Fruit fly (Drosophila melanogaster) whole organism, embryonic: Measurements from ENCODE around the gene sing.

ENCODE experiments used
- B-H1 ChIP-seq: fragments of 200-800 bp; sonication (Bioruptor generic); IDR thresholded peaks from 3 replicates; pipeline ENCODE4 v1.3.6; 2022; ENCODE audit warnings: missing biosample characterization, missing genetic modification characterization
- CG1024 ChIP-seq: fragments of 200-800 bp; sonication (Bioruptor generic); IDR thresholded peaks from 2 replicates; pipeline ENCODE4 v1.3.6; 2022; ENCODE audit warnings: missing biosample characterization, missing genetic modification characterization
- CG11696 ChIP-seq: fragments of 200-800 bp; sonication (Bioruptor generic); IDR thresholded peaks from 2 replicates; pipeline ENCODE4 v1.3.6; 2022; ENCODE audit warnings: missing biosample characterization, missing genetic modification characterization
- CG12071 ChIP-seq: fragments of 200-800 bp; sonication (Bioruptor generic); optimal IDR thresholded peaks from 3 replicates; lab custom pipeline; 2018; ENCODE audit warnings: missing biosample characterization, mild to moderate bottlenecking, missing genetic modification characterization
- CG12299 ChIP-seq: fragments of 200-800 bp; sonication (Bioruptor generic); optimal IDR thresholded peaks from 2 replicates; lab custom pipeline; 2018; ENCODE audit warnings: missing biosample characterization, mild to moderate bottlenecking, missing genetic modification characterization
- CG12942 ChIP-seq: fragments of 200-800 bp; sonication (Bioruptor generic); optimal IDR thresholded peaks from 3 replicates; lab custom pipeline; 2016; ENCODE audit warnings: missing biosample characterization, missing genetic modification characterization
- CG16863 ChIP-seq: fragments of 200-800 bp; sonication (Bioruptor generic); optimal IDR thresholded peaks from 3 replicates; lab custom pipeline; 2016; ENCODE audit warnings: missing biosample characterization, missing genetic modification characterization
- CG17802 ChIP-seq: fragments of 200-800 bp; sonication (Bioruptor generic); optimal IDR thresholded peaks from 2 replicates; lab custom pipeline; 2018; ENCODE audit warnings: missing biosample characterization, mild to moderate bottlenecking, missing genetic modification characterization, moderate library complexity
- CG18262 ChIP-seq: fragments of 200-800 bp; optimal IDR thresholded peaks from 3 replicates; lab custom pipeline; 2019; ENCODE audit warnings: missing biosample characterization, mild to moderate bottlenecking, missing genetic modification characterization, moderate library complexity
- CG1832 ChIP-seq: fragments of 200-800 bp; sonication (Bioruptor generic); optimal IDR thresholded peaks from 2 replicates; lab custom pipeline; 2017; ENCODE audit warnings: missing biosample characterization, mild to moderate bottlenecking, missing genetic modification characterization, inconsistent platforms
- CG43689 ChIP-seq: fragments of 200-800 bp; sonication (Bioruptor generic); IDR thresholded peaks from 2 replicates; pipeline ENCODE4 v1.3.6; 2022; ENCODE audit warnings: missing biosample characterization, missing genetic modification characterization
- CG4404 ChIP-seq: fragments of 200-800 bp; sonication (Bioruptor generic); IDR thresholded peaks from 2 replicates; pipeline ENCODE4 v1.3.6; 2022; ENCODE audit warnings: missing biosample characterization, missing genetic modification characterization
- CG4424 ChIP-seq: fragments of 200-800 bp; sonication (Bioruptor generic); optimal IDR thresholded peaks from 3 replicates; lab custom pipeline; 2016; ENCODE audit warnings: missing biosample characterization, missing genetic modification characterization
- CG6813 ChIP-seq: fragments of 200-800 bp; sonication (Bioruptor generic); optimal IDR thresholded peaks from 2 replicates; lab custom pipeline; 2017; ENCODE audit warnings: missing biosample characterization, missing genetic modification characterization, mild to moderate bottlenecking, moderate library complexity, missing genetic modification reagents
- CG7745 ChIP-seq: fragments of 200-800 bp; sonication (Bioruptor generic); optimal IDR thresholded peaks from 2 replicates; lab custom pipeline; 2018; ENCODE audit warnings: missing biosample characterization, mild to moderate bottlenecking, missing genetic modification characterization, moderate library complexity
- CG8478 ChIP-seq: fragments of >200 bp; optimal IDR thresholded peaks from 2 replicates; lab custom pipeline; 2018
- CG8924 ChIP-seq: fragments of 200-800 bp; optimal IDR thresholded peaks from 3 replicates; lab custom pipeline; 2019; ENCODE audit warnings: missing biosample characterization, mild to moderate bottlenecking, missing genetic modification characterization, moderate library complexity
- CG9215 ChIP-seq: fragments of 200-800 bp; sonication (Bioruptor generic); IDR thresholded peaks from 2 replicates; pipeline ENCODE4 v1.3.6; 2022; ENCODE audit warnings: missing biosample characterization, missing genetic modification characterization
- Dp ChIP-seq: fragments of 200-800 bp; sonication (Bioruptor generic); optimal IDR thresholded peaks from 2 replicates; lab custom pipeline; 2018; ENCODE audit warnings: missing biosample characterization, mild to moderate bottlenecking, missing genetic modification characterization, moderate library complexity
- HLH4C ChIP-seq: fragments of 200-800 bp; sonication (Bioruptor generic); IDR thresholded peaks from 3 replicates; pipeline ENCODE4 v1.3.6; 2022; ENCODE audit warnings: missing biosample characterization, missing genetic modification characterization; ENCODE audit not compliant: partially characterized antibody
- HLH54F ChIP-seq: fragments of 200-800 bp; sonication (Bioruptor generic); optimal IDR thresholded peaks from 3 replicates; lab custom pipeline; 2016; ENCODE audit warnings: missing biosample characterization, missing genetic modification characterization
- Hr3 ChIP-seq: fragments of 200-800 bp; sonication (Bioruptor generic); optimal IDR thresholded peaks from 3 replicates; lab custom pipeline; 2016; ENCODE audit warnings: missing biosample characterization, missing genetic modification characterization
- Hr51 ChIP-seq, 2 experiments: fragments of 200-800 bp; sonication (Bioruptor generic); optimal IDR thresholded peaks; 2 replicates in 1 of 2; 3 replicates in 1 of 2; lab custom pipeline; 2016 to 2018; ENCODE audit warnings: missing biosample characterization in 2 of 2, missing genetic modification characterization in 2 of 2, mild to moderate bottlenecking in 1 of 2, moderate library complexity in 1 of 2
- NFAT ChIP-seq: fragments of 200-800 bp; sonication (Bioruptor generic); IDR thresholded peaks from 2 replicates; pipeline ENCODE4 v1.3.6; 2022; ENCODE audit warnings: missing biosample characterization, missing genetic modification characterization
- NK7.1 ChIP-seq: fragments of 200-800 bp; sonication (Bioruptor generic); optimal IDR thresholded peaks from 3 replicates; lab custom pipeline; 2016; ENCODE audit warnings: missing biosample characterization, missing genetic modification characterization
- Nf-YC ChIP-seq: fragments of 200-800 bp; optimal IDR thresholded peaks from 3 replicates; lab custom pipeline; 2019; ENCODE audit warnings: missing biosample characterization, mild to moderate bottlenecking, missing genetic modification characterization, moderate library complexity
- Side ChIP-seq: fragments of 200-800 bp; sonication (Bioruptor generic); optimal IDR thresholded peaks from 2 replicates; lab custom pipeline; 2016; ENCODE audit warnings: missing biosample characterization, missing genetic modification characterization
- ab ChIP-seq: fragments of 200-800 bp; sonication (Bioruptor generic); optimal IDR thresholded peaks from 2 replicates; lab custom pipeline; 2016; ENCODE audit warnings: missing biosample characterization, missing genetic modification characterization
- al ChIP-seq: fragments of 200-800 bp; sonication (Bioruptor generic); IDR thresholded peaks from 2 replicates; pipeline ENCODE4 v1.3.6; 2022; ENCODE audit warnings: missing biosample characterization, missing genetic modification characterization
- ase ChIP-seq: fragments of 200-800 bp; sonication (Bioruptor generic); IDR thresholded peaks from 3 replicates; pipeline ENCODE4 v1.3.6; 2022; ENCODE audit warnings: missing biosample characterization, missing genetic modification characterization
- ash1 ChIP-seq: fragments of 200-800 bp; sonication (Bioruptor generic); optimal IDR thresholded peaks from 2 replicates; lab custom pipeline; 2018; ENCODE audit warnings: missing biosample characterization, mild to moderate bottlenecking, missing genetic modification characterization
- ato ChIP-seq: fragments of 200-800 bp; sonication (Bioruptor generic); IDR thresholded peaks from 2 replicates; pipeline ENCODE4 v1.3.6; 2022; ENCODE audit warnings: missing biosample characterization, missing genetic modification characterization; ENCODE audit not compliant: partially characterized antibody
- cad ChIP-seq: fragments of >200 bp; optimal IDR thresholded peaks from 2 replicates; lab custom pipeline; 2017; ENCODE audit warnings: missing biosample characterization, missing genetic modification characterization
- cas ChIP-seq: fragments of 200-800 bp; sonication (Bioruptor generic); IDR thresholded peaks from 2 replicates; pipeline ENCODE4 v1.3.6; 2022; ENCODE audit warnings: missing biosample characterization, missing genetic modification characterization
- da ChIP-seq: fragments of 200-800 bp; sonication (Bioruptor generic); optimal IDR thresholded peaks from 2 replicates; lab custom pipeline; 2016; ENCODE audit warnings: missing biosample characterization, missing genetic modification characterization
- dimm ChIP-seq: fragments of 200-800 bp; sonication (Bioruptor generic); IDR thresholded peaks from 2 replicates; pipeline ENCODE4 v1.3.6; 2022; ENCODE audit warnings: missing biosample characterization, missing genetic modification characterization
- en ChIP-seq: fragments of 200-800 bp; sonication (Bioruptor generic); optimal IDR thresholded peaks from 2 replicates; lab custom pipeline; 2016; ENCODE audit warnings: missing biosample characterization, missing genetic modification characterization
- fd3F ChIP-seq: fragments of 200-800 bp; sonication (Bioruptor generic); optimal IDR thresholded peaks from 2 replicates; lab custom pipeline; 2018; ENCODE audit warnings: missing biosample characterization, mild to moderate bottlenecking, missing genetic modification characterization, moderate library complexity
- grau ChIP-seq: fragments of 200-800 bp; optimal IDR thresholded peaks from 3 replicates; lab custom pipeline; 2019; ENCODE audit warnings: missing biosample characterization, mild to moderate bottlenecking, missing genetic modification characterization, moderate library complexity
- hbn ChIP-seq: fragments of 200-800 bp; sonication (Bioruptor generic); IDR thresholded peaks from 2 replicates; pipeline ENCODE4 v1.3.6; 2022; ENCODE audit warnings: missing biosample characterization, missing genetic modification characterization; ENCODE audit not compliant: partially characterized antibody
- knrl ChIP-seq: fragments of 200-800 bp; sonication (Bioruptor generic); IDR thresholded peaks from 3 replicates; pipeline ENCODE4 v1.3.6; 2022; ENCODE audit warnings: missing biosample characterization, missing genetic modification characterization; ENCODE audit not compliant: partially characterized antibody
- nerfin-2 ChIP-seq: fragments of 200-800 bp; sonication (Bioruptor generic); IDR thresholded peaks from 2 replicates; pipeline ENCODE4 v1.3.6; 2022; ENCODE audit warnings: missing biosample characterization, missing genetic modification characterization; ENCODE audit not compliant: partially characterized antibody
- sc ChIP-seq, 3 experiments: fragments of >200 bp in 2 of 3; fragments of 200-800 bp in 1 of 3; sonication (Bioruptor generic) in 1 of 3; optimal IDR thresholded peaks; 2 replicates in 2 of 3; 3 replicates in 1 of 3; lab custom pipeline; 2017; ENCODE audit warnings: mild to moderate bottlenecking in 1 of 3, missing biosample characterization in 1 of 3, missing genetic modification characterization in 1 of 3, missing genetic modification reagents in 1 of 3
- schlank ChIP-seq: fragments of 200-800 bp; sonication (Bioruptor generic); optimal IDR thresholded peaks from 2 replicates; lab custom pipeline; 2018; ENCODE audit warnings: missing biosample characterization, mild to moderate bottlenecking, missing genetic modification characterization
- sug ChIP-seq: fragments of 200-800 bp; optimal IDR thresholded peaks from 2 replicates; lab custom pipeline; 2019; ENCODE audit warnings: missing biosample characterization, mild to moderate bottlenecking, missing genetic modification characterization, moderate library complexity
- twi ChIP-seq: fragments of 200-800 bp; optimal IDR thresholded peaks from 2 replicates; lab custom pipeline; 2019; ENCODE audit warnings: missing biosample characterization, mild to moderate bottlenecking, missing genetic modification characterization, moderate library complexity
- zen ChIP-seq: fragments of 200-800 bp; sonication (Bioruptor generic); optimal IDR thresholded peaks from 3 replicates; lab custom pipeline; 2018; ENCODE audit warnings: missing biosample characterization, mild to moderate bottlenecking, missing genetic modification characterization, moderate library complexity

The sing gene

DNA sequence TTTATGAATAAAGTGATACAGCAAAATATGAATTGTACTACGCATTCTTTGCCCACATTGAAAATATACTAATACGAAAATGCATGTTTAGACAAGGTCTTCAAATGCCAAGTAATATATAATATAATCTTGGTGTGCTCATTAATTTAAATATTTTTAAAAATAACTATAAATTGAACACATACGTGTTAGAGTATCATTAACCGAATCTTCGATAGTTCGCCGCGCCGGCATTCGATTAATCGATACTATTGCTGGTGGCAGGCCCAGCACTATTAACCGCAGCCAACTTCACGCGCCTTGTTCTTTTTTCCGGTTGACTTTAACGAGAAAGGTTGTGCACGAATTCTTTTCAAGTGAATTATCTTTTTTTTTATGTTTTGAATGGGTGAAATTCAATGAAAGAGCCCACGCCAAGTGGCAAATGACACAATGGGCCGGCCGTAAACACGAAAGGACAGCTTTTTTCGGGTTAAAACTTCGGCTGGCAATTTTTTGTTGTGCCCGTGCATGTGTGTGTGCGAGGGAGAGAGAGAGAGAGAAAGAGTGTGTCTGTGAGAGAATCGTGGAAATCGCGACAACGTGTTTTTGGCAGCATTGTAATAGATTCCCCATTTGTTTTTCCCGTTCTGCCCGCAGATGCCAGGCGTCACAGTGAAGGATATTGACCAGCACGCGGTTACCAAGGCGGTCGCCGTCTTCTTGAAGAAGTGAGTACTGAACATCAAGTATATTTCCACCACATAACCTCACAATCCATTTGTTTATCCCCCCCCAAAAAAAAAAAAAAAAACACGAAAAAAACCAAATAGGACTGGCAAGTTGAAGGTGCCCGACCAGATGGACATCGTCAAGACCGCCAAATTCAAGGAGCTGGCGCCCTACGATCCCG is 41.3 kb upstream of the sing start, which contains the start of gene RpS19a (continued):
- no peak for TF ChIP-seq da (GFP tag; lab: Kevin White, UChicago)
- TF ChIP-seq Hr3, result no peak
- 0 out of 3 replicates have a peak, but pooled peaks have one; percentile 58 for TF ChIP-seq HLH4C (GFP tag; lab: Robert Waterston, UW)
- TF ChIP-seq zen (tag; lab: Kevin White, UChicago), result peak; percentile 40
- peak; percentile 57 for TF ChIP-seq grau
- TF ChIP-seq CG1832 (GFP tag; lab: Kevin White, UChicago), result peak; percentile 53
- TF ChIP-seq CG11696 (GFP tag; lab: Robert Waterston, UW), result peak; percentile 39; the same call in 1 of the 2 replicates
- peak; percentile 60 for TF ChIP-seq CG18262
- TF ChIP-seq twi (tag; lab: Kevin White, UChicago), result peak; percentile 38
- TF ChIP-seq CG8478, result no peak
- peak; percentile 76 for TF ChIP-seq CG4424 (GFP tag; lab: Kevin White, UChicago)
- TF ChIP-seq nerfin-2 (GFP tag; lab: Robert Waterston, UW), result no peak
- no peak for TF ChIP-seq al
- TF ChIP-seq sc (optimal IDR thresholded peaks at IDR 0.05; lab: Kevin White, UChicago), result no peak
- peak; percentile 80 for TF ChIP-seq sc (GFP tag; optimal IDR thresholded peaks at IDR 0.05; lab: Kevin White, UChicago)
- TF ChIP-seq Nf-YC (tag; lab: Kevin White, UChicago), result peak; percentile 66
- peak; percentile 63 for TF ChIP-seq CG12299 (tag; lab: Kevin White, UChicago)
- TF ChIP-seq CG17802 (tag; lab: Kevin White, UChicago), result peak; percentile 80
- TF ChIP-seq CG12942 (GFP tag; lab: Kevin White, UChicago), result peak; percentile 21
- peak; percentile 55 for TF ChIP-seq CG7745
- TF ChIP-seq en (GFP tag; lab: Kevin White, UChicago), result peak; percentile 24
- peak; percentile 16 for TF ChIP-seq HLH54F (GFP tag; lab: Kevin White, UChicago)
- peak; percentile 47 for TF ChIP-seq fd3F (GFP tag; lab: Kevin White, UChicago)
- peak; percentile 86 for TF ChIP-seq ash1 (GFP tag; lab: Kevin White, UChicago)
- peak; percentile 88 for TF ChIP-seq NFAT (GFP tag; lab: Robert Waterston, UW)
- TF ChIP-seq knrl (GFP tag; lab: Robert Waterston, UW), result peak; percentile 43; the same call in 2 of the 3 replicates
- no peak for TF ChIP-seq CG4404 (GFP tag; lab: Robert Waterston, UW)
- TF ChIP-seq cas, result peak; percentile 26; the same call in 1 of the 2 replicates
- TF ChIP-seq Side (GFP tag; lab: Kevin White, UChicago), result peak; percentile 65
- no peak for TF ChIP-seq ab (GFP tag; lab: Kevin White, UChicago)
- TF ChIP-seq Dp (GFP tag; lab: Kevin White, UChicago), result peak; percentile 40
- peak; percentile 51 for TF ChIP-seq CG8924
- peak; percentile 30 for TF ChIP-seq CG16863 (GFP tag; lab: Kevin White, UChicago)
- peak; percentile 88 for TF ChIP-seq CG6813 (GFP tag; lab: Kevin White, UChicago)
- TF ChIP-seq CG9215 (GFP tag; lab: Robert Waterston, UW), result no peak
- TF ChIP-seq CG1024 (GFP tag; lab: Robert Waterston, UW), result peak; percentile 68
- TF ChIP-seq ato (GFP tag; lab: Robert Waterston, UW), result 0 out of 2 replicates have a peak, but pooled peaks have one; percentile 39
- peak; percentile 68; the same call in 1 of the 2 replicates for TF ChIP-seq CG43689
- TF ChIP-seq B-H1 (GFP tag; lab: Robert Waterston, UW), result peak; percentile 48; the same call in 1 of the 3 replicates
- TF ChIP-seq hbn, result no peak
- TF ChIP-seq sug (tag; lab: Kevin White, UChicago), result peak; percentile 78
- peak; percentile 85 for TF ChIP-seq schlank (tag; lab: Kevin White, UChicago)
- TF ChIP-seq NK7.1 (GFP tag; lab: Kevin White, UChicago), result peak; percentile 48
- peak; percentile 73; the same call in 2 of the 3 replicates for TF ChIP-seq ase (GFP tag; lab: Robert Waterston, UW)
- peak; percentile 49 to 50 for TF ChIP-seq Hr51 (GFP tag; optimal IDR thresholded peaks at IDR 0.05; lab: Kevin White, UChicago)
- 0 out of 2 replicates have a peak, but pooled peaks have one; percentile 20 for TF ChIP-seq dimm (GFP tag; lab: Robert Waterston, UW)
- TF ChIP-seq cad, result no peak
- TF ChIP-seq CG12071, result peak; percentile 92
